Fruit fly (Drosophila melanogaster) whole organism, adult: Measurements from ENCODE around the gene loaf.

Experiments
- CG11617 ChIP-seq: fragments of 200-800 bp; sonication (Bioruptor generic); optimal IDR thresholded peaks from 2 replicates; lab custom pipeline; 2017; ENCODE audit warnings: mild to moderate bottlenecking, missing biosample characterization, missing genetic modification reagents, missing genetic modification characterization
- CG12768 ChIP-seq: fragments of 200-800 bp; sonication (Bioruptor generic); optimal IDR thresholded peaks from 2 replicates; lab custom pipeline; 2017; ENCODE audit warnings: missing biosample characterization, missing genetic modification characterization, mild to moderate bottlenecking, moderate library complexity, missing genetic modification reagents
- CG14711 ChIP-seq: fragments of 200-800 bp; sonication (Bioruptor generic); optimal IDR thresholded peaks from 2 replicates; lab custom pipeline; 2018; ENCODE audit warnings: missing biosample characterization, mild to moderate bottlenecking, missing genetic modification characterization, moderate library complexity
- CG1620 ChIP-seq: fragments of 200-800 bp; sonication (Bioruptor generic); optimal IDR thresholded peaks from 2 replicates; lab custom pipeline; 2016; ENCODE audit warnings: missing biosample characterization, missing genetic modification characterization
- CG33017 ChIP-seq: fragments of 200-800 bp; sonication (Bioruptor generic); optimal IDR thresholded peaks from 2 replicates; lab custom pipeline; 2018; ENCODE audit warnings: missing biosample characterization, mild to moderate bottlenecking, missing genetic modification characterization, moderate library complexity
- CG5204 ChIP-seq: fragments of 200-800 bp; sonication (Bioruptor generic); optimal IDR thresholded peaks from 2 replicates; lab custom pipeline; 2016; ENCODE audit warnings: missing biosample characterization, missing genetic modification characterization
- CG7045 ChIP-seq: fragments of 200-800 bp; sonication (Bioruptor generic); optimal IDR thresholded peaks from 2 replicates; lab custom pipeline; 2017; ENCODE audit warnings: missing biosample characterization, mild to moderate bottlenecking, missing genetic modification characterization
- CG7101 ChIP-seq: fragments of 200-800 bp; sonication (Bioruptor generic); optimal IDR thresholded peaks from 2 replicates; lab custom pipeline; 2018; ENCODE audit warnings: missing biosample characterization, mild to moderate bottlenecking, missing genetic modification characterization, moderate library complexity
- Clk ChIP-seq: fragments of 200-800 bp; sonication (Bioruptor generic); optimal IDR thresholded peaks from 2 replicates; lab custom pipeline; 2017; ENCODE audit warnings: missing biosample characterization, missing genetic modification characterization
- Crg-1 ChIP-seq: fragments of 200-800 bp; sonication (Bioruptor generic); optimal IDR thresholded peaks from 2 replicates; lab custom pipeline; 2016; ENCODE audit warnings: missing biosample characterization, missing genetic modification characterization
- Hr96 ChIP-seq: fragments of 200-800 bp; sonication (Bioruptor generic); optimal IDR thresholded peaks from 2 replicates; lab custom pipeline; 2016; ENCODE audit warnings: missing biosample characterization, missing genetic modification characterization
- Mnt ChIP-seq: fragments of 200-800 bp; sonication (Bioruptor generic); optimal IDR thresholded peaks from 2 replicates; lab custom pipeline; 2016; ENCODE audit warnings: missing biosample characterization, mild to moderate bottlenecking, missing genetic modification characterization
- bab1 ChIP-seq: fragments of 200-800 bp; sonication (Bioruptor generic); optimal IDR thresholded peaks from 3 replicates; lab custom pipeline; 2019; ENCODE audit warnings: missing biosample characterization, mild to moderate bottlenecking, missing genetic modification characterization, moderate library complexity
- cic ChIP-seq: fragments of 200-800 bp; sonication (Bioruptor generic); optimal IDR thresholded peaks from 2 replicates; lab custom pipeline; 2017; ENCODE audit warnings: missing biosample characterization, mild to moderate bottlenecking, missing genetic modification characterization, moderate library complexity
- cnc ChIP-seq, 2 experiments: fragments of >200 bp; optimal IDR thresholded peaks; 2 replicates each; lab custom pipeline; 2017
- kay ChIP-seq: fragments of 200-800 bp; sonication (Bioruptor generic); peaks from one replicate; lab custom pipeline; 2016; ENCODE audit warnings: missing biosample characterization, missing genetic modification characterization, borderline replicate concordance
- ovo ChIP-seq: fragments of 200-800 bp; sonication (Bioruptor generic); optimal IDR thresholded peaks from 2 replicates; lab custom pipeline; 2016; ENCODE audit warnings: missing biosample characterization, missing genetic modification characterization
- pad ChIP-seq: fragments of 200-800 bp; sonication (Bioruptor generic); optimal IDR thresholded peaks from 3 replicates; lab custom pipeline; 2017; ENCODE audit warnings: missing biosample characterization, missing genetic modification characterization, mild to moderate bottlenecking, moderate library complexity, missing genetic modification reagents
- tj ChIP-seq: fragments of 200-800 bp; sonication (Bioruptor generic); optimal IDR thresholded peaks from 3 replicates; lab custom pipeline; 2017; ENCODE audit warnings: missing biosample characterization, mild to moderate bottlenecking, missing genetic modification characterization, moderate library complexity
- toe ChIP-seq: fragments of 200-800 bp; sonication (Bioruptor generic); optimal IDR thresholded peaks from 2 replicates; lab custom pipeline; 2016; ENCODE audit warnings: missing biosample characterization, missing genetic modification characterization

The loaf gene

DNA sequence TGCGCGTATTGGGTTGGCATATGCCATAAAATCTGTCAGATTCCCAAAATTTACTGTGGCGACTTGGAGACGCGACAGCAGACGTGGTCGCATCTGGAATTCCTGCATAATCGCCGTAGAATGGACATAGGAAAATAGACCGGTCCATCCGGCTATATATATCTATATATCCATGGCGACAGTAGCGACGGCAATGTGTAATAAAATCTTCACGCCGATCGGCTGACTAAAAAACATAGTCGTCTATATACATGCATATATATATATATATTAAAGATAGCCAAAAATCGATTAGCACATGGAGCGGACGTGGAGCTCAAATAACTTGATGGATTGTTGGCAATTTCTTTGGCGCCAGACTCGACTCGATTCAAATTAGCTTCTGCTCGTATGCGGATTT, 48.0 kb downstream of the loaf start:
- TF ChIP-seq CG14711 (no peak), CG33017 (tag; lab: Kevin White, UChicago) (no peak), pad (GFP tag; lab: Kevin White, UChicago) (no peak), CG5204 (GFP tag; lab: Kevin White, UChicago) (no peak), bab1 (GFP tag; lab: Kevin White, UChicago) (no peak), Crg-1 (no peak), ovo (GFP tag; lab: Kevin White, UChicago) (no peak), tj (GFP tag; lab: Kevin White, UChicago) (no peak), CG1620 (GFP tag; lab: Kevin White, UChicago) (no peak), CG7101 (tag; lab: Kevin White, UChicago) (no peak), cic (GFP tag; lab: Kevin White, UChicago) (no peak), Mnt (no peak), CG12768 (GFP tag; lab: Kevin White, UChicago) (no peak), Hr96 (no peak), cnc (optimal IDR thresholded peaks at IDR 0.05; lab: Kevin White, UChicago) (no peak), CG7045 (no peak)

dm6 chr3L:11717300-11717699, 48.7 kb downstream of the loaf start:
- TF ChIP-seq CG33017 (tag; lab: Kevin White, UChicago), result no peak
- no peak for TF ChIP-seq Mnt
- TF ChIP-seq CG1620 (GFP tag; lab: Kevin White, UChicago), result no peak
- TF ChIP-seq cnc (optimal IDR thresholded peaks at IDR 0.05; lab: Kevin White, UChicago), result no peak
- no peak for TF ChIP-seq ovo (GFP tag; lab: Kevin White, UChicago)
- TF ChIP-seq bab1 (GFP tag; lab: Kevin White, UChicago), result no peak

dm6 chr3L:11716899-11717298, 49.1 kb downstream of the loaf start:
- TF ChIP-seq CG1620 (GFP tag; lab: Kevin White, UChicago) (no peak), CG5204 (GFP tag; lab: Kevin White, UChicago) (no peak), tj (GFP tag; lab: Kevin White, UChicago) (no peak), pad (GFP tag; lab: Kevin White, UChicago) (no peak), Hr96 (no peak), CG14711 (no peak), CG33017 (tag; lab: Kevin White, UChicago) (no peak), cic (GFP tag; lab: Kevin White, UChicago) (no peak), CG11617 (GFP tag; lab: Kevin White, UChicago) (no peak), kay (no peak), Mnt (no peak), Clk (GFP tag; lab: Kevin White, UChicago) (no peak), bab1 (GFP tag; lab: Kevin White, UChicago) (no peak), cnc (optimal IDR thresholded peaks at IDR 0.05; lab: Kevin White, UChicago) (no peak), CG12768 (GFP tag; lab: Kevin White, UChicago) (no peak), Crg-1 (no peak), toe (GFP tag; lab: Kevin White, UChicago) (no peak)

- TF ChIP-seq toe (GFP tag; lab: Kevin White, UChicago) (no peak), CG7101 (tag; lab: Kevin White, UChicago) (no peak), kay (no peak), CG1620 (GFP tag; lab: Kevin White, UChicago) (no peak), CG7045 (no peak), cnc (optimal IDR thresholded peaks at IDR 0.05; lab: Kevin White, UChicago) (no peak)
Measured at dm6 chr3L:11716347-11716746, 49.6 kb downstream of the loaf start.

- TF ChIP-seq toe (GFP tag; lab: Kevin White, UChicago) (no peak), kay (no peak), CG7045 (no peak), Clk (GFP tag; lab: Kevin White, UChicago) (no peak), cic (GFP tag; lab: Kevin White, UChicago) (no peak), ovo (GFP tag; lab: Kevin White, UChicago) (no peak), cnc (optimal IDR thresholded peaks at IDR 0.05; lab: Kevin White, UChicago) (no peak), Hr96 (no peak), CG12768 (GFP tag; lab: Kevin White, UChicago) (no peak), CG5204 (GFP tag; lab: Kevin White, UChicago) (no peak), pad (GFP tag; lab: Kevin White, UChicago) (no peak), Crg-1 (no peak), Mnt (no peak), CG33017 (tag; lab: Kevin White, UChicago) (no peak), CG14711 (no peak), CG1620 (GFP tag; lab: Kevin White, UChicago) (no peak), tj (GFP tag; lab: Kevin White, UChicago) (no peak), CG7101 (tag; lab: Kevin White, UChicago) (no peak), CG11617 (GFP tag; lab: Kevin White, UChicago) (no peak)
Measured at dm6 chr3L:11715187-11715586, 50.8 kb downstream of the loaf start, which contains the start of gene CG14132. Gene CG14132, minus strand, starts transcription at chr3L:11715285.

dm6 chr3L:11712839-11713238, 53.1 kb downstream of the loaf start:
- no peak for TF ChIP-seq Clk (GFP tag; lab: Kevin White, UChicago)
- TF ChIP-seq kay, result no peak
- no peak for TF ChIP-seq CG12768 (GFP tag; lab: Kevin White, UChicago)
- no peak for TF ChIP-seq Crg-1
- TF ChIP-seq Mnt, result no peak
- no peak for TF ChIP-seq ovo (GFP tag; lab: Kevin White, UChicago)
- TF ChIP-seq CG33017 (tag; lab: Kevin White, UChicago), result no peak
- TF ChIP-seq toe (GFP tag; lab: Kevin White, UChicago), result no peak
- TF ChIP-seq cic (GFP tag; lab: Kevin White, UChicago), result no peak
- no peak for TF ChIP-seq pad (GFP tag; lab: Kevin White, UChicago)
- no peak for TF ChIP-seq tj (GFP tag; lab: Kevin White, UChicago)
- TF ChIP-seq CG14711, result no peak
- TF ChIP-seq cnc (optimal IDR thresholded peaks at IDR 0.05; lab: Kevin White, UChicago), result no peak
- TF ChIP-seq CG7101 (tag; lab: Kevin White, UChicago), result no peak
